Worm (Caenorhabditis elegans) whole organism, late embryonic: ENCODE results near the gene trx-5.

ENCODE experiments used
- C08G9.2 ChIP-seq: sonication (generic microtip); optimal IDR thresholded peaks from 2 replicates; lab custom pipeline; 2016; ENCODE audit warnings: mild to moderate bottlenecking, missing genetic modification characterization, moderate library complexity, missing compliant biosample characterization
- K02D7.2 ChIP-seq: sonication (generic microtip); optimal IDR thresholded peaks from 2 replicates; lab custom pipeline; 2017; ENCODE audit warnings: mild to moderate bottlenecking, missing genetic modification characterization, missing compliant biosample characterization
- K09A11.1 ChIP-seq: sonication (generic microtip); optimal IDR thresholded peaks from 2 replicates; lab custom pipeline; 2017; ENCODE audit warnings: antibody characterized with exemption, mild to moderate bottlenecking, missing genetic modification characterization, missing compliant biosample characterization; ENCODE audit not compliant: insufficient read depth
- Y22D7AL.16 ChIP-seq: sonication (generic microtip); optimal IDR thresholded peaks from 2 replicates; lab custom pipeline; 2016; ENCODE audit warnings: missing genetic modification characterization, missing compliant biosample characterization
- ceh-14 ChIP-seq: sonication (generic microtip); optimal IDR thresholded peaks from 2 replicates; lab custom pipeline; 2016; ENCODE audit warnings: missing genotype, missing genetic modification characterization, missing compliant biosample characterization
- ceh-24 ChIP-seq: sonication (generic microtip); optimal IDR thresholded peaks from 2 replicates; lab custom pipeline; 2016; ENCODE audit warnings: mild to moderate bottlenecking, missing genetic modification characterization, missing compliant biosample characterization
- ceh-30 ChIP-seq: fragments of 150-350 bp; optimal IDR thresholded peaks from 2 replicates; lab custom pipeline; 2014; ENCODE audit warnings: missing biosample characterization, missing genetic modification characterization
- ceh-34 ChIP-seq: sonication (generic microtip); optimal IDR thresholded peaks from 2 replicates; lab custom pipeline; 2016; ENCODE audit warnings: mild to moderate bottlenecking, missing genetic modification characterization, missing compliant biosample characterization
- ceh-48 ChIP-seq: sonication (generic microtip); optimal IDR thresholded peaks from 2 replicates; lab custom pipeline; 2016; ENCODE audit warnings: missing genetic modification characterization, inconsistent platforms, missing compliant biosample characterization
- ceh-6 ChIP-seq: fragments of 200-800 bp; sonication (Bioruptor generic); optimal IDR thresholded peaks from 2 replicates; lab custom pipeline; 2018; ENCODE audit warnings: mild to moderate bottlenecking, missing genetic modification characterization, missing compliant biosample characterization
- dve-1 ChIP-seq: sonication (generic microtip); optimal IDR thresholded peaks from 2 replicates; lab custom pipeline; 2017; ENCODE audit warnings: antibody characterized with exemption, mild to moderate bottlenecking, missing genetic modification characterization, missing compliant biosample characterization
- elt-2 ChIP-seq: sonication (generic microtip); optimal IDR thresholded peaks from 2 replicates; lab custom pipeline; 2016; ENCODE audit warnings: missing genetic modification reagents, missing genetic modification characterization, missing compliant biosample characterization
- ets-4 ChIP-seq: sonication (generic microtip); optimal IDR thresholded peaks from 2 replicates; lab custom pipeline; 2016; ENCODE audit warnings: missing genetic modification characterization, missing compliant biosample characterization
- hlh-13 ChIP-seq: fragments of 200-800 bp; sonication (Bioruptor generic); optimal IDR thresholded peaks from 2 replicates; lab custom pipeline; 2018; ENCODE audit warnings: mild to moderate bottlenecking, missing genetic modification characterization, missing compliant biosample characterization
- hlh-30 ChIP-seq: sonication (generic microtip); optimal IDR thresholded peaks from 2 replicates; lab custom pipeline; 2017; ENCODE audit warnings: antibody characterized with exemption, missing genetic modification characterization, missing compliant biosample characterization; ENCODE audit not compliant: insufficient read depth
- hlh-8 ChIP-seq: sonication (generic microtip); optimal IDR thresholded peaks from 2 replicates; lab custom pipeline; 2016; ENCODE audit warnings: missing genotype, missing genetic modification characterization, missing compliant biosample characterization
- lin-11 ChIP-seq: fragments of 200-800 bp; sonication (Bioruptor generic); optimal IDR thresholded peaks from 2 replicates; lab custom pipeline; 2018; ENCODE audit warnings: mild to moderate bottlenecking, missing genetic modification characterization, missing compliant biosample characterization
- madf-2 ChIP-seq: sonication (generic microtip); optimal IDR thresholded peaks from 2 replicates; lab custom pipeline; 2017; ENCODE audit warnings: missing genetic modification characterization, missing compliant biosample characterization
- mec-3 ChIP-seq: sonication (generic microtip); optimal IDR thresholded peaks from 2 replicates; lab custom pipeline; 2016; ENCODE audit warnings: borderline replicate concordance, missing genetic modification characterization, missing compliant biosample characterization
- nfya-1 ChIP-seq: sonication (generic microtip); optimal IDR thresholded peaks from 2 replicates; lab custom pipeline; 2017; ENCODE audit warnings: missing genetic modification characterization, mild to moderate bottlenecking, missing compliant biosample characterization, antibody characterized with exemption, moderate library complexity
- nhr-11 ChIP-seq: fragments of 150-350 bp; optimal IDR thresholded peaks from 2 replicates; lab custom pipeline; 2014; ENCODE audit warnings: missing biosample characterization, missing genetic modification characterization
- nhr-232 ChIP-seq: sonication (generic microtip); optimal IDR thresholded peaks from 2 replicates; lab custom pipeline; 2016; ENCODE audit warnings: missing genetic modification characterization, missing compliant biosample characterization
- npax-4 ChIP-seq: sonication (generic microtip); optimal IDR thresholded peaks from 2 replicates; lab custom pipeline; 2016; ENCODE audit warnings: missing genetic modification characterization, missing compliant biosample characterization
- pag-3 ChIP-seq: sonication (generic microtip); optimal IDR thresholded peaks from 2 replicates; lab custom pipeline; 2016; ENCODE audit warnings: missing compliant biosample characterization, missing genetic modification characterization, borderline replicate concordance
- pat-9 ChIP-seq: fragments of 200-800 bp; sonication (Bioruptor generic); optimal IDR thresholded peaks from 2 replicates; lab custom pipeline; 2018; ENCODE audit warnings: mild to moderate bottlenecking, missing genetic modification characterization, moderate library complexity, missing compliant biosample characterization
- pax-1 ChIP-seq: fragments of 150-350 bp; optimal IDR thresholded peaks from 2 replicates; lab custom pipeline; 2014; ENCODE audit warnings: missing biosample characterization, missing genetic modification characterization
- pros-1 ChIP-seq: fragments of 150-350 bp; optimal IDR thresholded peaks from 2 replicates; lab custom pipeline; 2014; ENCODE audit warnings: missing biosample characterization, missing genetic modification reagents, missing genetic modification characterization
- sox-2 ChIP-seq: fragments of 200-800 bp; sonication (Bioruptor generic); IDR thresholded peaks from 2 replicates; pipeline ENCODE4 v1.3.6; 2022; ENCODE audit warnings: missing genetic modification reagents, missing genetic modification characterization, missing compliant biosample characterization
- unc-3 ChIP-seq, 2 experiments: fragments of 200-800 bp in 1 of 2; sonication (Bioruptor generic) in 1 of 2; sonication (generic microtip) in 1 of 2; conservative IDR thresholded peaks in 1 of 2; optimal IDR thresholded peaks in 1 of 2; 2 replicates each; pipeline versions ENCODE4 v1.3.6 to Lab custom; 2016 to 2022; ENCODE audit warnings: missing compliant biosample characterization in 2 of 2, missing genetic modification characterization in 2 of 2, missing genetic modification reagents in 1 of 2
- zip-5 ChIP-seq: sonication (generic microtip); optimal IDR thresholded peaks from 2 replicates; lab custom pipeline; 2016; ENCODE audit warnings: missing genetic modification characterization, missing compliant biosample characterization
- ztf-16 ChIP-seq: sonication (generic microtip); optimal IDR thresholded peaks from 2 replicates; lab custom pipeline; 2017; ENCODE audit warnings: missing genetic modification characterization, missing compliant biosample characterization

trx-5 gene

DNA sequence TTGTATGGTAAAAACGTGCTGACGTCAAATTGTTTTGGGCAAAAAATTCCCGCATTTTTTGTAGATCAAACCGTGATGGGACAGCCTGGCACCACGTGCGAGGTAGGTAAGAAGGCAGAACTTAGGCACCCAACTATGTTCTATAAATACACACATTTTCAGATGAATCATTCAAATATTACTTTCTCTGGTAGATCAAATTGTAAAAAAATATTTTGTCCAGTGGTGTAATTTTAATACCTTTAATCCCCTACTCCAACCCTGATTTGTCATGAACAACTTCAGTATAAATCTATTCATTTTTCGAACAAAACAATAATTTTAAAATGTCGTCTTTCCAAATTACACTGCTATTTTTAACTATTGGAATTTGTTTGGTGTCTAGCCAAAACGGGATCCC, 39.7 kb downstream of the trx-5 start, which contains the start of gene spig-7:
spig-7 (plus strand) TSS at position 301 of the 400 bp plus-strand sequence.
- TF ChIP-seq ztf-16 (tag; lab: Kevin White, UChicago), result no peak
- TF ChIP-seq hlh-30 (tag; lab: Kevin White, UChicago), result no peak
- no peak for TF ChIP-seq ceh-6
- TF ChIP-seq elt-2 (tag; lab: Kevin White, UChicago), result no peak
- TF ChIP-seq K02D7.2, result no peak
- TF ChIP-seq ets-4 (tag; lab: Kevin White, UChicago), result no peak
- no peak for TF ChIP-seq hlh-13 (GFP tag; lab: Kevin White, UChicago)
- TF ChIP-seq pag-3, result no peak
- TF ChIP-seq npax-4 (tag; lab: Kevin White, UChicago), result no peak
- no peak for TF ChIP-seq pat-9
- no peak for TF ChIP-seq pax-1 (tag; lab: Kevin White, UChicago)
- no peak for TF ChIP-seq madf-2 (tag; lab: Kevin White, UChicago)

- no peak for TF ChIP-seq C08G9.2 (tag; lab: Kevin White, UChicago)
- TF ChIP-seq ceh-30 (tag; lab: Kevin White, UChicago), result no peak
- TF ChIP-seq mec-3 (tag; lab: Kevin White, UChicago), result no peak
- no peak for TF ChIP-seq lin-11 (tag; lab: Kevin White, UChicago)
- no peak for TF ChIP-seq nhr-11 (tag; lab: Kevin White, UChicago)
- TF ChIP-seq ceh-14, result no peak
Observed at ce11 chrV:1491510-1491909, 42.7 kb downstream of the trx-5 start, which contains the start of gene C38C3.6. Gene C38C3.6 (minus strand): TSS chrV:1491610.

ce11 chrV:1490874-1491273, 43.3 kb downstream of the trx-5 start:
- peak; percentile 70 for TF ChIP-seq dve-1

- no peak for TF ChIP-seq ceh-48 (tag; lab: Kevin White, UChicago)
- no peak for TF ChIP-seq npax-4 (tag; lab: Kevin White, UChicago)
- TF ChIP-seq zip-5 (tag; lab: Kevin White, UChicago), result no peak
- TF ChIP-seq pag-3, result no peak
- TF ChIP-seq nhr-232 (tag; lab: Kevin White, UChicago), result no peak
- TF ChIP-seq C08G9.2 (tag; lab: Kevin White, UChicago), result no peak
- no peak for TF ChIP-seq elt-2 (tag; lab: Kevin White, UChicago)
- TF ChIP-seq K02D7.2, result no peak
- no peak for TF ChIP-seq ceh-24 (tag; lab: Kevin White, UChicago)
- no peak for TF ChIP-seq sox-2 (GFP tag; lab: Robert Waterston, UW)
- no peak for TF ChIP-seq ceh-34 (tag; lab: Kevin White, UChicago)
- TF ChIP-seq Y22D7AL.16, result no peak
- TF ChIP-seq ceh-30 (tag; lab: Kevin White, UChicago), result no peak
- no peak for TF ChIP-seq K09A11.1 (tag; lab: Kevin White, UChicago)
- TF ChIP-seq mec-3 (tag; lab: Kevin White, UChicago), result no peak
- TF ChIP-seq pros-1, result no peak
- no peak for TF ChIP-seq lin-11 (tag; lab: Kevin White, UChicago)
Observed at ce11 chrV:1488642-1489041, 45.6 kb downstream of the trx-5 start.

DNA sequence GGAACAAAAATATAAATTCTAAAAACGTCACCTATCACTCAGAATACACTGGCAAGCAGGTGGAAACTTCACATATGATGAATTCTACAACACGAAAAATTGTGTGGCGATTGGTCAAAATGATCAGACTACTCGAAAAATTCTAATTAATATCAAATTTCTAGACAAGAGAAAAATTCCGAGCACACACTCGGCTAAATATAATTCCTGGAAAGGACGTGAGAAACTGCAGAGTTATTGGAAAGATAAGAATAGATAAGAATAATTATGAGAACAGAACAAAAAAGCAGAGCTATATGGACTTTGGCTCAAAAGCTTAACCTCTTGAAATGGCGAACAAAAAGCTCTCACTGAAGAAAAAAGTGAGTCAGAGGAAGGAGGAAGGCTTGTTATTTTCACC, 47.0 kb downstream of the trx-5 start:
- TF ChIP-seq hlh-30 (tag; lab: Kevin White, UChicago) (no peak), hlh-8 (tag; lab: Kevin White, UChicago) (no peak), nfya-1 (tag; lab: Kevin White, UChicago) (no peak), unc-3 (GFP tag; conservative IDR thresholded peaks at IDR 0.05; lab: Robert Waterston, UW) (no peak), unc-3 (tag; optimal IDR thresholded peaks at IDR 0.05; lab: Kevin White, UChicago) (no peak)
- TF ChIP-seq, all 69 proteins: peak for 0
